Fruit fly (Drosophila melanogaster) whole organism, prepupa: Measurements from ENCODE around the gene CG7943.

Source experiments
- CG10669 ChIP-seq: fragments of 200-800 bp; sonication (Bioruptor generic); optimal IDR thresholded peaks from 3 replicates; lab custom pipeline; 2018; ENCODE audit warnings: missing biosample characterization, mild to moderate bottlenecking, missing genetic modification characterization, moderate library complexity
- CG11762 ChIP-seq: fragments of 200-800 bp; sonication (Bioruptor generic); optimal IDR thresholded peaks from 3 replicates; lab custom pipeline; 2016; ENCODE audit warnings: missing biosample characterization, missing genetic modification characterization; ENCODE audit not compliant: insufficient read depth
- CG9139 ChIP-seq: fragments of 200-800 bp; sonication (Bioruptor generic); optimal IDR thresholded peaks from 3 replicates; lab custom pipeline; 2017; ENCODE audit warnings: missing biosample characterization, mild to moderate bottlenecking, missing genetic modification characterization
- Gug ChIP-seq: fragments of 200-800 bp; sonication (Bioruptor generic); IDR thresholded peaks from 2 replicates; pipeline ENCODE4 v1.3.6; 2022; ENCODE audit warnings: missing biosample characterization, missing genetic modification characterization
- dsx ChIP-seq: fragments of 200-800 bp; optimal IDR thresholded peaks from 3 replicates; lab custom pipeline; 2019; ENCODE audit warnings: missing biosample characterization, mild to moderate bottlenecking, missing genetic modification characterization, moderate library complexity; ENCODE audit not compliant: poor library complexity, severe bottlenecking
- esn ChIP-seq: fragments of 200-800 bp; sonication (Bioruptor generic); optimal IDR thresholded peaks from 2 replicates; lab custom pipeline; 2016; ENCODE audit warnings: missing biosample characterization, mild to moderate bottlenecking, missing genetic modification characterization, moderate library complexity
- svp ChIP-seq: fragments of 200-800 bp; sonication (Bioruptor generic); peaks from one replicate; lab custom pipeline; 2016; ENCODE audit warnings: missing biosample characterization, missing genetic modification characterization
- topi ChIP-seq: fragments of 200-800 bp; sonication (Bioruptor generic); optimal IDR thresholded peaks from 3 replicates; lab custom pipeline; 2016; ENCODE audit warnings: missing biosample characterization, missing genetic modification characterization

DNA sequence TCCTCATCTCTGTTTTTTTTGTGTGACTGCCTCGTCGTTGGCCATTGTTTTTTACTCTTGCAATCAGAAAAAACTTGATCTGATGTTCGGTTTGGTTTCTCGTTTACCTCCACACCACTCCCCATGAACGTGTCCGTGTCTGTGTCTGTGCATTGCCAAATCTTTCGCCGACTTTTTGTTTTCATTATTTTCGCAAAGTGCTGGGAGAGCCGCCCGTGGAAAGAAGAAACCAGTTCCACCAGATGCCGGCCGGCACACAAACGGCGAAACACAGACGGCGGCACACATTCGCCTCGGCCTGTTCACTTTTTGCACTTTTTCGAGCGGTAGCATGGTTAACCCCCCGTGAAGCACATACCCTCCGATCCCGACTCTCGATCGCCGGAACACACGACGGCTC, 49.1 kb downstream of the CG7943 start:
- TF ChIP-seq topi (GFP tag; lab: Kevin White, UChicago): no peak
- no peak for TF ChIP-seq dsx (GFP tag; lab: Kevin White, UChicago)
- no peak for TF ChIP-seq Gug (GFP tag; lab: Robert Waterston, UW)
- no peak for TF ChIP-seq CG9139 (GFP tag; lab: Kevin White, UChicago)
- TF ChIP-seq svp (GFP tag; lab: Kevin White, UChicago): peak; percentile 51
- TF ChIP-seq esn (GFP tag; lab: Kevin White, UChicago): no peak
- no peak for TF ChIP-seq CG10669 (GFP tag; lab: Kevin White, UChicago)
- no peak for TF ChIP-seq CG11762
